Fruit fly (Drosophila melanogaster) whole organism, prepupa: Measurements from ENCODE around the gene CG4629.

Experiments
- Blimp-1 ChIP-seq: fragments of 200-800 bp; sonication (Bioruptor generic); optimal IDR thresholded peaks from 3 replicates; lab custom pipeline; 2017; ENCODE audit warnings: missing biosample characterization, missing genetic modification characterization, mild to moderate bottlenecking, moderate library complexity, missing genetic modification reagents
- CG16779 ChIP-seq: fragments of 200-800 bp; sonication (Bioruptor generic); optimal IDR thresholded peaks from 3 replicates; lab custom pipeline; 2017; ENCODE audit warnings: missing biosample characterization, mild to moderate bottlenecking, missing genetic modification characterization
- CG3032 ChIP-seq: fragments of 200-800 bp; optimal IDR thresholded peaks from 2 replicates; lab custom pipeline; 2019; ENCODE audit warnings: missing biosample characterization, mild to moderate bottlenecking, missing genetic modification characterization, moderate library complexity
- CG3919 ChIP-seq: fragments of 200-800 bp; sonication (Bioruptor generic); optimal IDR thresholded peaks from 3 replicates; lab custom pipeline; 2016; ENCODE audit warnings: missing biosample characterization, missing genetic modification characterization
- CG9139 ChIP-seq: fragments of 200-800 bp; sonication (Bioruptor generic); optimal IDR thresholded peaks from 3 replicates; lab custom pipeline; 2017; ENCODE audit warnings: missing biosample characterization, mild to moderate bottlenecking, missing genetic modification characterization
- Eip93F ChIP-seq: fragments of 200-800 bp; sonication (Bioruptor generic); optimal IDR thresholded peaks from 2 replicates; lab custom pipeline; 2016; ENCODE audit warnings: missing biosample characterization, mild to moderate bottlenecking, missing genetic modification characterization
- Gug ChIP-seq: fragments of 200-800 bp; sonication (Bioruptor generic); IDR thresholded peaks from 2 replicates; pipeline ENCODE4 v1.3.6; 2022; ENCODE audit warnings: missing biosample characterization, missing genetic modification characterization
- Lpt ChIP-seq: fragments of 200-800 bp; sonication (Bioruptor generic); optimal IDR thresholded peaks from 3 replicates; lab custom pipeline; 2016; ENCODE audit warnings: missing biosample characterization, missing genetic modification characterization
- OdsH ChIP-seq: fragments of 200-800 bp; sonication (Bioruptor generic); optimal IDR thresholded peaks from 3 replicates; lab custom pipeline; 2016; ENCODE audit warnings: missing biosample characterization, missing genetic modification characterization
- Sox15 ChIP-seq: fragments of 200-800 bp; sonication (Bioruptor generic); optimal IDR thresholded peaks from 3 replicates; lab custom pipeline; 2016; ENCODE audit warnings: missing biosample characterization, missing genetic modification characterization
- achi ChIP-seq: fragments of 200-800 bp; sonication (Bioruptor generic); optimal IDR thresholded peaks from 3 replicates; lab custom pipeline; 2016; ENCODE audit warnings: missing biosample characterization, missing genetic modification characterization
- esn ChIP-seq: fragments of 200-800 bp; sonication (Bioruptor generic); optimal IDR thresholded peaks from 2 replicates; lab custom pipeline; 2016; ENCODE audit warnings: missing biosample characterization, mild to moderate bottlenecking, missing genetic modification characterization, moderate library complexity
- fd59A ChIP-seq: fragments of 200-800 bp; sonication (Bioruptor generic); optimal IDR thresholded peaks from 2 replicates; lab custom pipeline; 2017; ENCODE audit warnings: missing biosample characterization, mild to moderate bottlenecking, missing genetic modification characterization, missing genetic modification reagents
- lz ChIP-seq: fragments of 200-800 bp; sonication (Bioruptor generic); optimal IDR thresholded peaks from 3 replicates; lab custom pipeline; 2016; ENCODE audit warnings: missing biosample characterization, missing genetic modification characterization

DNA sequence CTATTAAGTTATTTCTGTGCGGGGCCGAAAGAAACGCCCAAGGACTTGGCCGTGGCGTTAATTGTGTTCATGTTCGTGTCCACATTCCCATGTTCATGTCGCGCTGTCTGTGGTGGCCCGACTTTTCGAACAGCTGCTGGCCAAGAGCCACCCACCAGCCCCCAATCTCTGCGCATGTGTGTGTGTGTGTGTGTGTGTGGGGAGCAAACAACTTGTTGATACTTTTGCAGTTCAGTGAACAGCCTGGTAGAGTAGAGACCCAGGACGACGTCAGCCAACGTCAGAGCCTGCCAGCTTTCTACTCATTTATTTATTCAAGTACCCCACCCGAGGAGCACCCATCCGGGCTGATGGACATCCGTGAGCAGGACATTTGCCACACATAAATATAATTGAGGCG is 34.7 kb upstream of the CG4629 start:
- TF ChIP-seq Lpt (GFP tag; lab: Kevin White, UChicago): no peak
- TF ChIP-seq Sox15 (GFP tag; lab: Kevin White, UChicago): no peak
- TF ChIP-seq achi (GFP tag; lab: Kevin White, UChicago): no peak
- no peak for TF ChIP-seq Blimp-1 (GFP tag; lab: Kevin White, UChicago)
- no peak for TF ChIP-seq esn (GFP tag; lab: Kevin White, UChicago)
- no peak for TF ChIP-seq CG16779 (tag; lab: Kevin White, UChicago)
- no peak for TF ChIP-seq CG3919 (GFP tag; lab: Kevin White, UChicago)
- TF ChIP-seq CG9139 (GFP tag; lab: Kevin White, UChicago): no peak
- no peak for TF ChIP-seq OdsH (GFP tag; lab: Kevin White, UChicago)
- TF ChIP-seq CG3032 (tag; lab: Kevin White, UChicago): no peak
- no peak for TF ChIP-seq Eip93F (GFP tag; lab: Kevin White, UChicago)
- TF ChIP-seq fd59A (GFP tag; lab: Kevin White, UChicago): no peak
- TF ChIP-seq lz (GFP tag; lab: Kevin White, UChicago): no peak
- no peak for TF ChIP-seq Gug
